Fruit fly (Drosophila melanogaster) whole organism, embryonic: ENCODE data around the gene Rpp30.

Source experiments
- Asciz ChIP-seq: fragments of 200-800 bp; sonication (Bioruptor generic); optimal IDR thresholded peaks from 2 replicates; lab custom pipeline; 2017; ENCODE audit warnings: missing biosample characterization, mild to moderate bottlenecking, missing genetic modification characterization, missing genetic modification reagents
- Bdp1 ChIP-seq: fragments of 200-800 bp; sonication (Bioruptor generic); optimal IDR thresholded peaks from 3 replicates; lab custom pipeline; 2016; ENCODE audit warnings: missing biosample characterization, missing genetic modification characterization
- CG10267 ChIP-seq: fragments of 200-800 bp; sonication (Bioruptor generic); optimal IDR thresholded peaks from 2 replicates; lab custom pipeline; 2018; ENCODE audit warnings: missing biosample characterization, mild to moderate bottlenecking, missing genetic modification characterization, moderate library complexity
- CG10431 ChIP-seq: fragments of 200-800 bp; sonication (Bioruptor generic); optimal IDR thresholded peaks from 3 replicates; lab custom pipeline; 2018; ENCODE audit warnings: missing biosample characterization, mild to moderate bottlenecking, missing genetic modification characterization
- CG10543 ChIP-seq: fragments of 200-800 bp; sonication (Bioruptor generic); optimal IDR thresholded peaks from 3 replicates; lab custom pipeline; 2017; ENCODE audit warnings: missing biosample characterization, mild to moderate bottlenecking, missing genetic modification characterization, moderate library complexity
- CG10565 ChIP-seq: fragments of 200-800 bp; sonication (Bioruptor generic); optimal IDR thresholded peaks from 3 replicates; lab custom pipeline; 2016; ENCODE audit warnings: missing biosample characterization, mild to moderate bottlenecking, missing genetic modification characterization
- CG11456 ChIP-seq: fragments of 200-800 bp; sonication (Bioruptor generic); IDR thresholded peaks from 3 replicates; pipeline ENCODE4 v1.3.6; 2022; ENCODE audit warnings: missing biosample characterization, missing genetic modification characterization
- CG11696 ChIP-seq: fragments of 200-800 bp; sonication (Bioruptor generic); IDR thresholded peaks from 2 replicates; pipeline ENCODE4 v1.3.6; 2022; ENCODE audit warnings: missing biosample characterization, missing genetic modification characterization
- CG12236 ChIP-seq: fragments of 200-800 bp; sonication (Bioruptor generic); optimal IDR thresholded peaks from 2 replicates; lab custom pipeline; 2016; ENCODE audit warnings: missing biosample characterization, missing genetic modification characterization
- CG15514 ChIP-seq: fragments of 200-800 bp; sonication (Bioruptor generic); optimal IDR thresholded peaks from 3 replicates; lab custom pipeline; 2017; ENCODE audit warnings: missing biosample characterization, missing genetic modification characterization, mild to moderate bottlenecking, moderate library complexity, missing genetic modification reagents
- CG16863 ChIP-seq: fragments of 200-800 bp; sonication (Bioruptor generic); optimal IDR thresholded peaks from 3 replicates; lab custom pipeline; 2016; ENCODE audit warnings: missing biosample characterization, missing genetic modification characterization
- CG1792 ChIP-seq: fragments of 200-800 bp; sonication (Bioruptor generic); optimal IDR thresholded peaks from 2 replicates; lab custom pipeline; 2016; ENCODE audit warnings: missing biosample characterization, missing genetic modification characterization
- CG18599 ChIP-seq: fragments of 200-800 bp; sonication (Bioruptor generic); optimal IDR thresholded peaks from 3 replicates; lab custom pipeline; 2017; ENCODE audit warnings: missing biosample characterization, missing genetic modification characterization, mild to moderate bottlenecking, moderate library complexity, missing genetic modification reagents
- CG31224 ChIP-seq: fragments of 200-800 bp; sonication (Bioruptor generic); IDR thresholded peaks from 2 replicates; pipeline ENCODE4 v1.3.6; 2022; ENCODE audit warnings: missing biosample characterization, missing genetic modification characterization
- CG31365 ChIP-seq: fragments of 200-800 bp; sonication (Bioruptor generic); optimal IDR thresholded peaks from 2 replicates; lab custom pipeline; 2018; ENCODE audit warnings: missing biosample characterization, mild to moderate bottlenecking, missing genetic modification characterization
- CG4820 ChIP-seq: fragments of 200-800 bp; sonication (Bioruptor generic); optimal IDR thresholded peaks from 3 replicates; lab custom pipeline; 2016; ENCODE audit warnings: missing biosample characterization, missing genetic modification characterization
- CG8388 ChIP-seq: fragments of 200-800 bp; sonication (Bioruptor generic); optimal IDR thresholded peaks from 2 replicates; lab custom pipeline; 2019; ENCODE audit warnings: missing biosample characterization, mild to moderate bottlenecking, missing genetic modification characterization, moderate library complexity
- CG9609 ChIP-seq: fragments of 200-800 bp; sonication (Bioruptor generic); optimal IDR thresholded peaks from 3 replicates; lab custom pipeline; 2016; ENCODE audit warnings: missing biosample characterization, missing genetic modification characterization
- CrebB ChIP-seq: fragments of 200-800 bp; sonication (Bioruptor generic); optimal IDR thresholded peaks from 3 replicates; lab custom pipeline; 2018; ENCODE audit warnings: missing biosample characterization, mild to moderate bottlenecking, missing genetic modification characterization
- D19A ChIP-seq: fragments of 200-800 bp; optimal IDR thresholded peaks from 3 replicates; lab custom pipeline; 2019; ENCODE audit warnings: missing biosample characterization, mild to moderate bottlenecking, missing genetic modification characterization, moderate library complexity
- ERR ChIP-seq: fragments of 200-800 bp; sonication (Bioruptor generic); optimal IDR thresholded peaks from 2 replicates; lab custom pipeline; 2016; ENCODE audit warnings: missing biosample characterization, missing genetic modification characterization
- Hsf ChIP-seq: fragments of 200-800 bp; sonication (Bioruptor generic); optimal IDR thresholded peaks from 3 replicates; lab custom pipeline; 2016; ENCODE audit warnings: missing biosample characterization, missing genetic modification characterization
- Jarid2 ChIP-seq: fragments of 200-800 bp; sonication (Bioruptor generic); optimal IDR thresholded peaks from 3 replicates; lab custom pipeline; 2017; ENCODE audit warnings: mild to moderate bottlenecking, missing biosample characterization, missing genetic modification reagents, missing genetic modification characterization
- Lhr ChIP-seq: fragments of 200-800 bp; sonication (Bioruptor generic); optimal IDR thresholded peaks from 3 replicates; lab custom pipeline; 2017; ENCODE audit warnings: mild to moderate bottlenecking, missing biosample characterization, missing genetic modification reagents, missing genetic modification characterization
- NC2β ChIP-seq: fragments of 200-800 bp; sonication (Bioruptor generic); optimal IDR thresholded peaks from 2 replicates; lab custom pipeline; 2016; ENCODE audit warnings: missing biosample characterization, missing genetic modification characterization
- Pdp1 ChIP-seq, 2 experiments: fragments of 200-800 bp; sonication (Bioruptor generic); optimal IDR thresholded peaks; 3 replicates each; lab custom pipeline; 2016; ENCODE audit warnings: missing biosample characterization in 2 of 2, missing genetic modification characterization in 2 of 2, mild to moderate bottlenecking in 1 of 2, moderate library complexity in 1 of 2
- Sox100B ChIP-seq: fragments of 200-800 bp; sonication (Bioruptor generic); optimal IDR thresholded peaks from 3 replicates; lab custom pipeline; 2018; ENCODE audit warnings: missing biosample characterization, mild to moderate bottlenecking, missing genetic modification characterization
- Sox102F ChIP-seq: fragments of 200-800 bp; sonication (Bioruptor generic); optimal IDR thresholded peaks from 2 replicates; lab custom pipeline; 2018; ENCODE audit warnings: missing biosample characterization, mild to moderate bottlenecking, missing genetic modification characterization, moderate library complexity
- Sry-δ ChIP-seq: fragments of 200-800 bp; sonication (Bioruptor generic); optimal IDR thresholded peaks from 2 replicates; lab custom pipeline; 2016; ENCODE audit warnings: missing biosample characterization, missing genetic modification characterization
- al ChIP-seq: fragments of 200-800 bp; sonication (Bioruptor generic); IDR thresholded peaks from 2 replicates; pipeline ENCODE4 v1.3.6; 2022; ENCODE audit warnings: missing biosample characterization, missing genetic modification characterization
- bowl ChIP-seq: fragments of 200-800 bp; sonication (Bioruptor generic); IDR thresholded peaks from 2 replicates; pipeline ENCODE4 v1.3.6; 2022; ENCODE audit warnings: missing biosample characterization, missing genetic modification characterization
- cato ChIP-seq: fragments of 200-800 bp; sonication (Bioruptor generic); optimal IDR thresholded peaks from 2 replicates; lab custom pipeline; 2016; ENCODE audit warnings: missing biosample characterization, missing genetic modification characterization, borderline replicate concordance
- croc ChIP-seq: fragments of 200-800 bp; sonication (Bioruptor generic); conservative IDR thresholded peaks from 3 replicates; pipeline ENCODE4 v1.3.6; 2022; ENCODE audit warnings: missing biosample characterization, missing genetic modification characterization
- emc ChIP-seq: fragments of 200-800 bp; sonication (Bioruptor generic); optimal IDR thresholded peaks from 2 replicates; lab custom pipeline; 2016; ENCODE audit warnings: missing biosample characterization, missing genetic modification characterization
- eyg ChIP-seq: fragments of 200-800 bp; sonication (Bioruptor generic); optimal IDR thresholded peaks from 3 replicates; lab custom pipeline; 2016; ENCODE audit warnings: missing biosample characterization, missing genetic modification characterization
- fru ChIP-seq: fragments of >200 bp; optimal IDR thresholded peaks from 2 replicates; lab custom pipeline; 2017
- grau ChIP-seq: fragments of 200-800 bp; optimal IDR thresholded peaks from 3 replicates; lab custom pipeline; 2019; ENCODE audit warnings: missing biosample characterization, mild to moderate bottlenecking, missing genetic modification characterization, moderate library complexity
- gt ChIP-seq: fragments of 200-800 bp; sonication (Bioruptor generic); IDR thresholded peaks from 2 replicates; pipeline ENCODE4 v1.3.6; 2022; ENCODE audit warnings: missing biosample characterization, missing genetic modification characterization
- h ChIP-seq: fragments of >200 bp; optimal IDR thresholded peaks from 2 replicates; lab custom pipeline; 2017
- kay ChIP-seq: fragments of 200-800 bp; sonication (Bioruptor generic); optimal IDR thresholded peaks from 2 replicates; lab custom pipeline; 2016; ENCODE audit warnings: missing biosample characterization, missing genetic modification characterization
- mirr ChIP-seq: fragments of 200-800 bp; sonication (Bioruptor generic); optimal IDR thresholded peaks from 3 replicates; lab custom pipeline; 2018; ENCODE audit warnings: missing biosample characterization, mild to moderate bottlenecking, missing genetic modification characterization
- mld ChIP-seq: fragments of 200-800 bp; sonication (Bioruptor generic); IDR thresholded peaks from 3 replicates; pipeline ENCODE4 v1.3.6; 2022; ENCODE audit warnings: missing biosample characterization, missing genetic modification characterization; ENCODE audit not compliant: partially characterized antibody
- pfk ChIP-seq: fragments of 200-800 bp; sonication (Bioruptor generic); optimal IDR thresholded peaks from 2 replicates; lab custom pipeline; 2018; ENCODE audit warnings: missing biosample characterization, mild to moderate bottlenecking, missing genetic modification characterization, moderate library complexity
- row ChIP-seq: fragments of 200-800 bp; sonication (Bioruptor generic); IDR thresholded peaks from 3 replicates; pipeline ENCODE4 v1.3.6; 2022; ENCODE audit warnings: missing biosample characterization, missing genetic modification characterization
- slbo ChIP-seq: fragments of 200-800 bp; sonication (Bioruptor generic); IDR thresholded peaks from 2 replicates; pipeline ENCODE4 v1.3.6; 2022; ENCODE audit warnings: missing biosample characterization, missing genetic modification characterization
- so ChIP-seq: fragments of 200-800 bp; sonication (Bioruptor generic); IDR thresholded peaks from 3 replicates; pipeline ENCODE4 v1.3.6; 2022; ENCODE audit warnings: missing biosample characterization, missing genetic modification characterization
- tgo ChIP-seq: fragments of 200-800 bp; sonication (Bioruptor generic); IDR thresholded peaks from 3 replicates; pipeline ENCODE4 v1.3.6; 2022; ENCODE audit warnings: missing biosample characterization, missing genetic modification characterization
- trem ChIP-seq: fragments of 200-800 bp; optimal IDR thresholded peaks from 3 replicates; lab custom pipeline; 2019; ENCODE audit warnings: missing biosample characterization, mild to moderate bottlenecking, missing genetic modification characterization, moderate library complexity
- unpg ChIP-seq: fragments of 200-800 bp; sonication (Bioruptor generic); optimal IDR thresholded peaks from 3 replicates; lab custom pipeline; 2018; ENCODE audit warnings: missing biosample characterization, mild to moderate bottlenecking, missing genetic modification characterization, moderate library complexity
- vvl ChIP-seq: fragments of 200-800 bp; sonication (Bioruptor generic); IDR thresholded peaks from 2 replicates; pipeline ENCODE4 v1.3.6; 2022; ENCODE audit warnings: missing biosample characterization, missing genetic modification characterization
- zen ChIP-seq: fragments of 200-800 bp; sonication (Bioruptor generic); optimal IDR thresholded peaks from 3 replicates; lab custom pipeline; 2018; ENCODE audit warnings: missing biosample characterization, mild to moderate bottlenecking, missing genetic modification characterization, moderate library complexity

Rpp30 gene

DNA sequence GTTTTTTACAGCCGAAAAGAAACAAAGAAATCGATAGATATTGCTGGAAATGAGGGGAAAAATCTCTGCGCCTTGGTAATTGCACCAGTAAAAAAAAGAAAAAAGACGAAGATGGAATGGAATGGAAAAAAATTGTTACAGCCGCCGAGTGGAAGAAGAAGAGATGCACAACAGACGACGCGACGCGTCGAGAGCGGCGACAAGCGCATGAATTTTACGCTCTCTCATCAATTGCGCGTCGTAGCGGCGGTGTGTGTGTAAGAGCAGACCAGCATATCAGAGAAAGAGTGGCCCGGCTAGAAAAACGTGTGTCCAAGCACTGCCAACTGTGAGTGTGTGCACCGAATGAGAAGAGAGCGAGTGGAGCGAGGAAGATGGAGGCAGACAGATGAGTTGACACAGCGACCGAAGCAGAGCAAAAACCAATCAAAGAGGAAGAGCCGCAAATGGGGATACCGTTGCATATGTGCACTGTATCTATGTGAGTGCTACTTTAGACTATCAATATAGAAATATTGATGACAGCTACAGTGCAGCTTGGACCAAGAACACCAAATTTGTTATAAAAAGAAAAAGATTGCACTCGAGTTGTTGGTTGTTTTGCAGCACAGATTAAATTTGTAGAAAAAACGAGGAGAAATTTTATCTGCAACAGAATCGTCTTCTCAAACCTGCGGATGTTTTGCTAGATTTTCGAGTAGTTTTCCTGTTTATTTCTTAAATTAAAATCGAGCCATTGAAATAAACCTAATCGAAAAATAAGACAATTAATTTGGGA is 2.9 kb downstream of the Rpp30 start (continued):
- TF ChIP-seq ERR (GFP tag; lab: Kevin White, UChicago) (no peak), slbo (GFP tag; lab: Robert Waterston, UW) (no peak), NC2β (GFP tag; lab: Kevin White, UChicago) (no peak), CG31365 (tag; lab: Kevin White, UChicago) (no peak), Pdp1 (GFP tag; optimal IDR thresholded peaks at IDR 0.05; lab: Kevin White, UChicago) (peak in 1 of 2 experiments; percentile 42), CG10543 (GFP tag; lab: Kevin White, UChicago) (peak; percentile 28), CG15514 (peak; percentile 7), Hsf (no peak), unpg (peak; percentile 5), mld (GFP tag; lab: Robert Waterston, UW) (no peak), CG16863 (peak; percentile 32), CG11456 (no peak), CG31224 (GFP tag; lab: Robert Waterston, UW) (no peak), tgo (no peak), bowl (GFP tag; lab: Robert Waterston, UW) (no peak), Lhr (GFP tag; lab: Kevin White, UChicago) (no peak), CG9609 (no peak), CG18599 (GFP tag; lab: Kevin White, UChicago) (no peak), mirr (GFP tag; lab: Kevin White, UChicago) (no peak), Sry-δ (GFP tag; lab: Kevin White, UChicago) (no peak), grau (tag; lab: Kevin White, UChicago) (peak; percentile 84), h (lab: Kevin White, UChicago) (no peak), fru (lab: Kevin White, UChicago) (no peak), pfk (GFP tag; lab: Kevin White, UChicago) (peak; percentile 24), vvl (GFP tag; lab: Robert Waterston, UW) (peak; percentile 65), croc (no peak), CG4820 (GFP tag; lab: Kevin White, UChicago) (no peak), so (GFP tag; lab: Robert Waterston, UW) (no peak), CrebB (tag; lab: Kevin White, UChicago) (no peak), CG8388 (GFP tag; lab: Kevin White, UChicago) (peak; percentile 24), Jarid2 (GFP tag; lab: Kevin White, UChicago) (no peak), emc (GFP tag; lab: Kevin White, UChicago) (no peak), row (no peak), eyg (GFP tag; lab: Kevin White, UChicago) (no peak), Sox100B (GFP tag; lab: Kevin White, UChicago) (no peak), CG10565 (GFP tag; lab: Kevin White, UChicago) (no peak), CG10267 (tag; lab: Kevin White, UChicago) (no peak), al (GFP tag; lab: Robert Waterston, UW) (no peak), cato (no peak), Asciz (no peak), CG10431 (GFP tag; lab: Kevin White, UChicago) (no peak), D19A (tag; lab: Kevin White, UChicago) (no peak), gt (GFP tag; lab: Robert Waterston, UW) (no peak), trem (tag; lab: Kevin White, UChicago) (peak; percentile 18), CG11696 (GFP tag; lab: Robert Waterston, UW) (no peak), Sox102F (GFP tag; lab: Kevin White, UChicago) (peak; percentile 42), CG1792 (GFP tag; lab: Kevin White, UChicago) (no peak), Bdp1 (GFP tag; lab: Kevin White, UChicago) (no peak), kay (no peak), CG12236 (no peak), zen (tag; lab: Kevin White, UChicago) (no peak)
